Worm (Caenorhabditis elegans) whole organism, midembryonic: ENCODE measurements around the gene T25B9.12.

Experiments
- T22C8.4 ChIP-seq: fragments of 200-800 bp; sonication (Bioruptor generic); IDR thresholded peaks from 2 replicates; pipeline ENCODE4 v1.3.6; 2022; ENCODE audit warnings: missing genetic modification characterization, missing compliant biosample characterization
- cog-1 ChIP-seq: sonication (generic microtip); optimal IDR thresholded peaks from 2 replicates; lab custom pipeline; 2016; ENCODE audit warnings: missing genetic modification characterization, missing compliant biosample characterization
- flt-1 ChIP-seq: fragments of 200-800 bp; sonication (Bioruptor generic); IDR thresholded peaks from 2 replicates; pipeline ENCODE4 v1.3.6; 2022; ENCODE audit warnings: missing genetic modification characterization, missing compliant biosample characterization
- klf-2 ChIP-seq: fragments of 200-800 bp; sonication (Bioruptor generic); conservative IDR thresholded peaks from 2 replicates; pipeline ENCODE4 v1.3.6; 2022; ENCODE audit warnings: missing genetic modification reagents, missing genetic modification characterization, missing compliant biosample characterization
- med-1 ChIP-seq: sonication (generic microtip); optimal IDR thresholded peaks from 2 replicates; lab custom pipeline; 2017; ENCODE audit warnings: missing genetic modification characterization, mild to moderate bottlenecking, missing compliant biosample characterization, antibody characterized with exemption, missing genetic modification reagents; ENCODE audit not compliant: insufficient read depth
- ref-1 ChIP-seq: fragments of 200-800 bp; sonication (Bioruptor generic); conservative IDR thresholded peaks from 2 replicates; pipeline ENCODE4 v1.3.6; 2022; ENCODE audit warnings: missing genetic modification reagents, missing genetic modification characterization, missing compliant biosample characterization
- tab-1 ChIP-seq: fragments of 200-800 bp; sonication (Bioruptor generic); IDR thresholded peaks from 2 replicates; pipeline ENCODE4 v1.3.6; 2022; ENCODE audit warnings: missing genetic modification characterization, missing compliant biosample characterization
- ztf-23 ChIP-seq: fragments of 200-800 bp; sonication (Bioruptor generic); IDR thresholded peaks from 2 replicates; pipeline ENCODE4 v1.3.6; 2022; ENCODE audit warnings: missing genetic modification reagents, missing genetic modification characterization, missing compliant biosample characterization
- ztf-29 ChIP-seq: fragments of 200-800 bp; sonication (Bioruptor generic); IDR thresholded peaks from 2 replicates; pipeline ENCODE4 v1.3.6; 2022; ENCODE audit warnings: missing genetic modification reagents, missing genetic modification characterization, missing compliant biosample characterization

Gene T25B9.12

DNA sequence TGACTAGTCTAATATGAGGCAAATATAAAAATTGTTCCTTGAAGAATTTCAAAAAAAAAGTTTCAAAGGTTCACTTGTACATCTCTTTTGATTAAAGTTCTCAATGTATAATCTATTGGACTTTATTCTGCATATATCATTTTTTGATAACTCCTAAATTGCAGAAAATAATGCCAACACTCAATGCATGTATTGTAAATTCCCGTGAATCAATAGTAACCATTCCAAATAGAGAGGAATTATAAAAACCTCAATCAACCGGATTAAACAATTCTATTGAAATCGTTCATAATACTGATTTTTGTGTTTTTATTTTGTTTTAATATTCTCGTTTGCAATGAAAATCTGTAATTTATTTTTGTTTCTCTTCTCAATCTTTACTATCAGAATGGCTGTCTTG lies at the start of gene T25B9.12:
Gene T25B9.12 (plus strand): TSS at position 301 of the 400 bp plus-strand sequence.
- TF ChIP-seq ref-1 (GFP tag; lab: Robert Waterston, UW) (no peak), ztf-29 (no peak), cog-1 (tag; lab: Kevin White, UChicago) (no peak), klf-2 (no peak), ztf-23 (GFP tag; lab: Robert Waterston, UW) (no peak), T22C8.4 (GFP tag; lab: Robert Waterston, UW) (no peak), med-1 (GFP tag; lab: Kevin White, UChicago) (no peak), tab-1 (GFP tag; lab: Robert Waterston, UW) (no peak), flt-1 (no peak)

DNA sequence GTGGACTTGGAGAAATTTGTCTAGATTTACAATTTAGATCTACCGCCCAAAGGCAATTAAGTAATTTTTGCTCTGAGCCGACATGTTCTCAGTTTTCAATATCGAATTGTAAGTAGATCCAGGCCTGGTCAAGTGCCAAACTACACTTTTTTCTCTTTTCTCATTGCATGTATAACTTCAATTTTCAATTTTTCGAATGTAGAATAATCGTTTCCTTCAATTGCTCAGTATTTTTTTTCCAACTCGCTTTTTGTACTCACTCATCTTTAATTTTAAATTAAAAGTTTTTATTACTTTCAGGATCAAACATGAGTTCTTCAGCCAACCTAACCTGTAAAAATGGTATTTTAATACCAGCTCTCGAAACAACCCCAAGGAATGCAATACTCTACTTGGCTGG lies 48.8 kb upstream of the T25B9.12 start, which contains the start of gene ncx-3:
Gene ncx-3 (plus strand): TSS at position 301 of the 400 bp plus-strand sequence.
- TF ChIP-seq med-1 (GFP tag; lab: Kevin White, UChicago), result no peak
- TF ChIP-seq ztf-29, result no peak
- TF ChIP-seq T22C8.4 (GFP tag; lab: Robert Waterston, UW), result no peak
- no peak for TF ChIP-seq ref-1 (GFP tag; lab: Robert Waterston, UW)
- no peak for TF ChIP-seq tab-1 (GFP tag; lab: Robert Waterston, UW)
- TF ChIP-seq cog-1 (tag; lab: Kevin White, UChicago), result no peak
- no peak for TF ChIP-seq flt-1
- TF ChIP-seq klf-2, result no peak
- no peak for TF ChIP-seq ztf-23 (GFP tag; lab: Robert Waterston, UW)

DNA sequence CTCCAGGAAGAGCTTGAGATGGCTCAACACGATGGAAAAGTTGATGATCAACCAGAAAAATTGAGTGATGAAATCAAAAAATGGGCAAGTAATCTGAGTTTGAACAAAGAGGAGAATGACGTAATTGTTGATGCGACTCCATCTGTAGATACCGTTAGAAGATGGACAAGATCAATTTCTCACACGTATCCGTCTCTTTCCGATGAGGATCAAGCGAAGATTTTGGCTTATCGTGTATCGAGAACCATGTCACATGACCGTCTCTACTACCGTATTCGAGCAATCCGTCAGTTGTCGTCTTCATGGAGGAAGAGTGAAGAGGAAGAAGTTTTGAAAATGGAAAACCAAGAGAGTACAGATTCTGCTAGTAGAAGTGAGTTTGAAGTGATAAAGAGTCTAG lies 47.1 kb upstream of the T25B9.12 start:
- TF ChIP-seq ztf-23 (GFP tag; lab: Robert Waterston, UW) (no peak), klf-2 (no peak), tab-1 (GFP tag; lab: Robert Waterston, UW) (no peak), cog-1 (tag; lab: Kevin White, UChicago) (no peak), ztf-29 (no peak), flt-1 (no peak), med-1 (GFP tag; lab: Kevin White, UChicago) (no peak), T22C8.4 (GFP tag; lab: Robert Waterston, UW) (no peak), ref-1 (GFP tag; lab: Robert Waterston, UW) (no peak)

DNA sequence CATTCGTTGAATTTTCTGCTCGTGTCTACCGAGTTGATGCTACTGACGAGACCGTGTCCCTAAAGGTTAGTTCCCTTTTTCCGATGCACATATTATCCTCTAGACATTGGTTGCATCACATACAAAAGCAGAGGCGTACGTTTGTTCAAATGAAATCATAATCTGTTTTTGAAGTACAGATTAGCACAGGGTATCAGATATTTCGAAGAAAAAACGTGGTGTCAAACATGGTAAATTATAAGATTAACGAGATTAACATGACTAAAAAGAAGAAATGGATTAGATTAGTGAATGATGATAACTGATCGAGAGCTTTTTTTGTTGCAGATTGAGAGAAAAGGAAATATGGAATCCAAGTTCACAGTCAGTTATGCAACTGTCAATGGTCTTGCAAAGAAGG lies 46.3 kb upstream of the T25B9.12 start:
- no peak for TF ChIP-seq ztf-23 (GFP tag; lab: Robert Waterston, UW)
- no peak for TF ChIP-seq ref-1 (GFP tag; lab: Robert Waterston, UW)
- TF ChIP-seq ztf-29, result no peak
- TF ChIP-seq T22C8.4 (GFP tag; lab: Robert Waterston, UW), result no peak
- TF ChIP-seq tab-1 (GFP tag; lab: Robert Waterston, UW), result no peak
- TF ChIP-seq flt-1, result no peak
- no peak for TF ChIP-seq klf-2
- TF ChIP-seq cog-1 (tag; lab: Kevin White, UChicago), result no peak
- no peak for TF ChIP-seq med-1 (GFP tag; lab: Kevin White, UChicago)

DNA sequence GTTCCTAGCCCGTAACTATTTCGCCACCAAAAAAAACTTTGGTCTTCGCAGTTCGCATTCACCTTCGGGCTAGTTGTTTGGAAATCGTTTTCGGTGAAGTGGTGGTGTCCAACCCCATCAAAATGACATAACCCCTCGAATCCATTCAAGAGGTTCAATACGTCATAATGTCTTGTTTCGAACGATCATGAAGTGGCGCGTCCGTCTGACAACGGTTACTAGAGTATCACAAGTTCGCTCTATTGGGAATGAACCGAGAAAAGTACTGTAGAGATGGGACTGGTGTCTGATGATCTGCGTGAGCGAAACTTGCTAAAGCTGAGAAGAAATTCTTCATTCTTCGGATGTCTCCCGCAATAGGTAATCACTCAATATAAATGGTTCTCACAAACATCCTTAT lies 37.4 kb upstream of the T25B9.12 start, which contains the start of gene ZC168.2:
Gene ZC168.2 (plus strand): TSS at position 301 of the 400 bp plus-strand sequence.
- TF ChIP-seq tab-1 (GFP tag; lab: Robert Waterston, UW) (no peak), med-1 (GFP tag; lab: Kevin White, UChicago) (no peak), ztf-29 (no peak), klf-2 (no peak), ztf-23 (GFP tag; lab: Robert Waterston, UW) (no peak), ref-1 (GFP tag; lab: Robert Waterston, UW) (no peak), flt-1 (no peak), cog-1 (tag; lab: Kevin White, UChicago) (no peak), T22C8.4 (GFP tag; lab: Robert Waterston, UW) (no peak)

DNA sequence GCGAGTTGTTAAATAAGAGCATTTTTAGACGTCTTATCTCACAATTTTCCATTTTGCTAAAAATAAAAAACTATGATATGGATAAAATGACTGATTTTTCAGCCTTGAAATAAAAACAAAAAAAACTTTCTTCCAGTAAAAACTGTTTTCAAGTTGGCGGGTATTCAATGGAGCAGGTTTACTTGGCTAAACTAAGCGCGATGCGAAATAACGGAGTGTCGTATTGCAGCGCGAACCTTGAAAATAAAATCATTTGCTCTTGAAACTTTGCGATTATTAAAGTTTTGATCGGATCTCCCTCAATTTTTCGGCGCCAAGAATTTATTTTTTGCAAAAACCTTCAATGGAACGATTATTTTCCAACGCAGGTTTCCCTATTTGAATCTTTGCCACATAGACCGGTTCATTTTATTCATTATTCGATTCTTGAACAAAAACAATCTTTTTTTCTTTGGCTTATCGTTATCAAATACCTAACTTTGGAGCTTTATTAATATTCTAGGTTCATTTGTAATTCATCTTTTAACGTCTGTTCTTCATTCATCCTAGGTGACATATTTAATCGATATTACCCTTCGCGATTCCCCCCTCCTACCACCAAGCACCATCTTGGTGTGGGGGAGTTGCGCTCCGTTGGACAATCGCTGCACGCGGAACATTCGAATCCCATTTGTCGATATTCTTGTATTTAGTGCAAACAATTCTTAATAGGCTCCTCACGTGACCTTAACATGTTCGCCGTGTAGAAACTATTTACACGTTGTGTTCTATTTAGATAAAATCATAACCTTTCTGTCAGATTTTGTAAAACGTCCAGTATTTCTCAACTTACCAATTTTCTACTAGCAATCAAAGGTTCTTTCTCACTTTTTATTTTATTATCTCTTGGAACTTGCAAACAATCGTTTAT lies 30.4 kb upstream of the T25B9.12 start, which contains the start of the genes orc-5 and cyb-1:
Gene orc-5 (minus strand): TSS at position 62 of the 910 bp plus-strand sequence.
Gene cyb-1 (plus strand): TSS at position 690 of the 910 bp plus-strand sequence.
- TF ChIP-seq T22C8.4 (GFP tag; lab: Robert Waterston, UW), result peak; percentile 68
- no peak for TF ChIP-seq ref-1 (GFP tag; lab: Robert Waterston, UW)
- TF ChIP-seq klf-2, result no peak
- TF ChIP-seq med-1 (GFP tag; lab: Kevin White, UChicago), result no peak
- TF ChIP-seq cog-1 (tag; lab: Kevin White, UChicago), result no peak
- no peak for TF ChIP-seq ztf-23 (GFP tag; lab: Robert Waterston, UW)

DNA sequence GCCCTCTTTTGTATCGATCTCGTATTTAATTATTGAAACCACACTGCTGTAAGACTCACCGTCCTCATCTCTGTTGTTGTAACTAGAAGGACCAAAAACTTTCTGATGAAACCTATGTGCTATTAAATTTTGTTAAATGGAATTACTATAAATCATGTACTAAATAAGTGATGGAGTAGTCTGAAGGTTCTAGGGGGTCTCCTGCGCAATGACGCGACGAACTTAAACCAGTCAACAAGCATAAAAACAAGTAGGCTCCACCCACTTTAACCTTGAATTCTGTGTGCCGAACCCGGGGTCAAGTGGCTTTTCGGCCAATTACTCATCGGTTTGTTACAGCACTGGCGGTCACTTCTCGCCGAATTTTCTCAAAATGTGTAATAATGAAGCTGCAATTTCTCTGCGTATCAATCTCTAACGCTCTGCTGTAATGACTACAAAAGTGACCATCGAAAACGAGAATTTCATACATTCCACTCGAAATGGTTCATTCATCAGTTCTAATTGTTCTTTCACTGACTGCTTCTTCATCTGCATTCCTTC lies 28.1 kb upstream of the T25B9.12 start, which contains the start of gene grl-21:
Gene grl-21 (plus strand): TSS at position 464 of the 543 bp plus-strand sequence.
- no peak for TF ChIP-seq ztf-23 (GFP tag; lab: Robert Waterston, UW)
- TF ChIP-seq med-1 (GFP tag; lab: Kevin White, UChicago), result no peak

DNA sequence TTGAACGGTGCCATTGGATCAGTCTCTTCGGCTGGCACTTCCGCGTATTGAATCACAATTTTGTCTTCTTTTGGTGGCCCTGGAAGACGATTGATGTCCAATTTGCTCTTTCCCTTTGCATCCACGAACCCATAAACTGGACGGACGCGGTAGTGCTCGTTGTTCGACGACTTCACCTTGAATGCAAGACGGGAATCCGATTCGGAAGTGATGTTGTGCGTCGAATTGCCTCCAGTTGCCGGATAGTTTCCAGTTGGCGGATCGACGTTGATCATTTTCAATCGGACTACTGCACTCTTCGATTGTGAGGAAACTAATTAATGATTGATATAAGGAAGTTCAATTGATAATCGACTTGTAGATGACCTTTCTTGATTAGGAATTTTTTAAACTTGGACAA lies 26.8 kb upstream of the T25B9.12 start, which contains the start of gene ssp-34:
Gene ssp-34 (minus strand): TSS at position 275 of the 400 bp plus-strand sequence.
- TF ChIP-seq tab-1 (GFP tag; lab: Robert Waterston, UW) (no peak), med-1 (GFP tag; lab: Kevin White, UChicago) (no peak), ztf-29 (no peak), ztf-23 (GFP tag; lab: Robert Waterston, UW) (no peak), flt-1 (no peak), klf-2 (no peak), T22C8.4 (GFP tag; lab: Robert Waterston, UW) (no peak), cog-1 (tag; lab: Kevin White, UChicago) (no peak)

DNA sequence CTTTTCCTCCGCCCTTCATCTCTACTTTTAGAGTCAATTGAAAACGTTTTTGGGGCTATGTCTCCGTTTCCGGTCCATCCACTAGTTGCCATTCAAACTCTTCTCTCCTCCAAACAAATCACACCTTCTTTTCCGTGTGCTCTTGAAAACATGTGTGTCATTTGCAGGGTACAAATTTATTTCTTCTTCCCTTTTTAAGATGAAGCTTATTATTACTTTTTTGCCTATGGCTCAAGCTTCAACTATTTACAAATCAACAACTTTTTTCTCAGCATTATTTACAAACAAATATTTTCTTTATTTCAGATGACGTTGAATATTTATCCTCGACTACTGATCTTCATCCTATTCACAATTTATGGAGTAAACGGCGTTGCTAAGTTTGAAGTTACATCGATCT lies 20.7 kb upstream of the T25B9.12 start, which contains the start of gene T25B9.3:
Gene T25B9.3 (plus strand): TSS at position 301 of the 400 bp plus-strand sequence.
- TF ChIP-seq ztf-23 (GFP tag; lab: Robert Waterston, UW), result no peak
- no peak for TF ChIP-seq med-1 (GFP tag; lab: Kevin White, UChicago)
- no peak for TF ChIP-seq ref-1 (GFP tag; lab: Robert Waterston, UW)
- TF ChIP-seq ztf-29, result no peak
- no peak for TF ChIP-seq flt-1
- no peak for TF ChIP-seq T22C8.4 (GFP tag; lab: Robert Waterston, UW)
- no peak for TF ChIP-seq tab-1 (GFP tag; lab: Robert Waterston, UW)
- no peak for TF ChIP-seq cog-1 (tag; lab: Kevin White, UChicago)
- no peak for TF ChIP-seq klf-2
